Comparison of ENCODE assay signal across 1 fruit fly cellular context in genomic region chr3L:12799431-12800147, dm6.
TF ChIP-seq lines count a peak whose summit lies in the region.

No protein-coding gene starts in this region.

TF ChIP-seq in whole organism, embryonic, 481 proteins besides CTCF, POLR2A, EP300 and RAD21 (continued from another document):
- no peak for TF ChIP-seq Dref (GFP tag; IDR thresholded peaks at IDR 0.05; lab: Robert Waterston, UW)
- TF ChIP-seq CG17186 (GFP tag; optimal IDR thresholded peaks at IDR 0.05; lab: Kevin White, UChicago): no peak
- no peak for TF ChIP-seq NFAT (GFP tag; IDR thresholded peaks at IDR 0.05; lab: Robert Waterston, UW)
- no peak for TF ChIP-seq CG4707 (GFP tag; optimal IDR thresholded peaks at IDR 0.05; lab: Kevin White, UChicago)
- no peak for TF ChIP-seq Usf (GFP tag; optimal IDR thresholded peaks at IDR 0.05; lab: Kevin White, UChicago)
- TF ChIP-seq luna (GFP tag; optimal IDR thresholded peaks at IDR 0.05; lab: Kevin White, UChicago): no peak
- no peak for TF ChIP-seq CG7357 (GFP tag; IDR thresholded peaks at IDR 0.05; lab: Robert Waterston, UW)
- TF ChIP-seq exex (tag; optimal IDR thresholded peaks at IDR 0.05; lab: Kevin White, UChicago): peak; percentile 30
- TF ChIP-seq tup (GFP tag; optimal IDR thresholded peaks at IDR 0.05; lab: Kevin White, UChicago): no peak
- no peak for TF ChIP-seq CG10959 (GFP tag; IDR thresholded peaks at IDR 0.05; lab: Robert Waterston, UW)
- TF ChIP-seq rib (GFP tag; IDR thresholded peaks at IDR 0.05; lab: Robert Waterston, UW): no peak
- TF ChIP-seq CG6791 (GFP tag; IDR thresholded peaks at IDR 0.05; lab: Robert Waterston, UW; ENCODE audit: partially characterized antibody): no peak
- no peak for TF ChIP-seq gsb-n (tag; optimal IDR thresholded peaks at IDR 0.05; lab: Kevin White, UChicago)
- no peak for TF ChIP-seq CG7928 (GFP tag; optimal IDR thresholded peaks at IDR 0.05; lab: Kevin White, UChicago)
- TF ChIP-seq Scr (GFP tag; IDR thresholded peaks at IDR 0.05; lab: Robert Waterston, UW; ENCODE audit: partially characterized antibody): no peak
- TF ChIP-seq crol (GFP tag; IDR thresholded peaks at IDR 0.05; lab: Robert Waterston, UW): no peak
- TF ChIP-seq CG9215 (GFP tag; IDR thresholded peaks at IDR 0.05; lab: Robert Waterston, UW): no peak
- TF ChIP-seq CG9817 (tag; optimal IDR thresholded peaks at IDR 0.05; lab: Kevin White, UChicago): no peak
- TF ChIP-seq CG3281 (GFP tag; optimal IDR thresholded peaks at IDR 0.05; lab: Kevin White, UChicago): no peak
- TF ChIP-seq Eip74EF (GFP tag; optimal IDR thresholded peaks at IDR 0.05; lab: Kevin White, UChicago): no peak
- TF ChIP-seq CG10209 (GFP tag; optimal IDR thresholded peaks at IDR 0.05; lab: Kevin White, UChicago): no peak
TF ChIP-seq in whole organism, embryonic: peak in this region for 11.
